Worm (Caenorhabditis elegans): Measurements from ENCODE around the gene T16H12.9.

ce11 chrIII:10108995-10109394, at the start of gene T16H12.9:
- TF ChIP-seq lin-39 (tag; optimal IDR thresholded peaks at IDR 0.05), result no peak
- TF ChIP-seq fkh-10 (GFP tag; optimal IDR thresholded peaks at IDR 0.05), result no peak
